Worm (Caenorhabditis elegans): ENCODE measurements around the gene lgc-23.

Gene lgc-23

DNA sequence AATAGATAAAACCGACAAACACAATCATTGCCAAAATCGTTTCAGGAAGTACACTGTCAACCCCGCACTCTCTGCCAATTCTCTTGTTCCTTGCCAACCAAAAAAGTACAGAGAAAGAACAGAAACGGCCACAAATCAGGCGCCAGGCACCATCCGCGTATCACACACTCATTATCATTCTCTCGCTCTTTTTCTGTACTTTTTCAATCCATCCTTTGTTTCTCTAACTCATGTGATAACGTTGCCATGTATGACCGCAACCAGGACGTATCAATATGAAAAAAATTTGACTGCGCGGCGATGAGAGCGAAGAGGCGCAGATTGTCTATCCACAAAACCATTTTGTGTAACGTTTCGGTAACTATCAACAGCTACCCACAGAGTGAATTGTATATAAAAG, 39.6 kb downstream of the lgc-23 start, which contains the start of gene col-181:
Gene col-181 (plus strand): TSS at position 301 of the 400 bp plus-strand sequence.
- TF ChIP-seq unc-62 (GFP tag; optimal IDR thresholded peaks at IDR 0.05): no peak
- TF ChIP-seq unc-39 (tag; optimal IDR thresholded peaks at IDR 0.05): no peak
- TF ChIP-seq unc-120 (tag; optimal IDR thresholded peaks at IDR 0.05; ENCODE audit: poor library complexity, severe bottlenecking): no peak
- no peak for TF ChIP-seq elt-3 (tag; optimal IDR thresholded peaks at IDR 0.05)
- no peak for TF ChIP-seq ces-1 (GFP tag; optimal IDR thresholded peaks at IDR 0.05)
- TF ChIP-seq M03D4.4 (tag; optimal IDR thresholded peaks at IDR 0.05): no peak
- no peak for TF ChIP-seq lsy-2 (tag; optimal IDR thresholded peaks at IDR 0.05)
- TF ChIP-seq ztf-11 (tag; optimal IDR thresholded peaks at IDR 0.05): no peak

DNA sequence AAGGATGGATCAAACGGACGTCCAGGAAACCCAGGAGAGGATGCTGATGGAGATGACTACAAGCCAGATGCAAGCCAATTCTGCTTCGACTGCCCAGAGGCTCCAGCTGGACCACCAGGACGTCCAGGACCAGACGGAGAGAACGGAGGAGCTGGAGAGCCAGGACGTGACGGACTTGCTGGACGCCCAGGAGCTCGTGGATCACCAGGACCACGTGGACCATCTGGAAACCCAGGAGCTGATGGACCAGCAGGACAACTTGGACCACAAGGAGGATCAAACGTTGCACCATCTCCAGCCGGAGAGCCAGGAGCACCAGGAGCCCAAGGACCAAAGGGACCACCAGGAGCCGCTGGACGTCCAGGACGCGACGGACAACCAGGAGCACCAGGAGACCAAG, 40.5 kb downstream of the lgc-23 start:
- no peak for TF ChIP-seq ztf-11 (tag; optimal IDR thresholded peaks at IDR 0.05)
- TF ChIP-seq cnd-1 (tag; optimal IDR thresholded peaks at IDR 0.05): no peak
- TF ChIP-seq drap-1 (GFP tag; optimal IDR thresholded peaks at IDR 0.05): no peak
- TF ChIP-seq ces-1 (GFP tag; optimal IDR thresholded peaks at IDR 0.05): no peak
- TF ChIP-seq ham-2 (GFP tag; optimal IDR thresholded peaks at IDR 0.05): no peak
- no peak for TF ChIP-seq ceh-43 (GFP tag; optimal IDR thresholded peaks at IDR 0.05)
- no peak for TF ChIP-seq tbx-8 (GFP tag; optimal IDR thresholded peaks at IDR 0.05)

DNA sequence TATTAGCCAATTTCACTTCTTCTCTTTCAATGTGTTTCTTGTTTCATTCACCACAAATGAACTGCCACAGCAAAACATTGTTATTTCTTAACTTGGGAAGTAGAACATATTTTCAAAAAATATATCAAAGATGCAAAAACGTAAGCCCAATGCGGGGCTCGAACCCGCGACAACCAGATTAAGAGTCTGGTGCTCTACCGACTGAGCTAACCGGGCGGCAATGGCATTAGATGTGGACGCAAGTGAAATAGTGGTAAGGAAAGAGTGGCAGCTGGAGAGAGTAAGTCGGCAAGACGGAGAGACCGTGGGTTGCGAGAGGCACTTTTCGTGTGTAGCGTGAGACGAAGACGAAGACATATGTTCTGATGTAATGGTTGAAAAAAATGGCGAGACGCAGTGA, 41.0 kb downstream of the lgc-23 start:
- no peak for TF ChIP-seq mls-2 (tag; optimal IDR thresholded peaks at IDR 0.05)
- TF ChIP-seq sem-2 (GFP tag; optimal IDR thresholded peaks at IDR 0.05): peak; percentile 95
- no peak for TF ChIP-seq snpc-4 (tag; optimal IDR thresholded peaks at IDR 0.05)
- TF ChIP-seq nhr-2 (tag; optimal IDR thresholded peaks at IDR 0.05): no peak
- TF ChIP-seq ceh-43 (GFP tag; optimal IDR thresholded peaks at IDR 0.05): peak; percentile 94
- peak; percentile 96 for TF ChIP-seq M03D4.4 (tag; optimal IDR thresholded peaks at IDR 0.05)
- TF ChIP-seq blmp-1 (tag; optimal IDR thresholded peaks at IDR 0.05): no peak
- peak; percentile 42 for TF ChIP-seq lin-13 (tag; optimal IDR thresholded peaks at IDR 0.05)
- peak; percentile 62 for TF ChIP-seq hlh-1 (tag; optimal IDR thresholded peaks at IDR 0.05)
- TF ChIP-seq lsy-2 (tag; optimal IDR thresholded peaks at IDR 0.05): peak; percentile 31
- peak; percentile 98 for TF ChIP-seq sptf-1 (tag; optimal IDR thresholded peaks at IDR 0.05)
- TF ChIP-seq unc-120 (tag; optimal IDR thresholded peaks at IDR 0.05; ENCODE audit: poor library complexity, severe bottlenecking): peak; percentile 98
- peak; percentile 97 for TF ChIP-seq ham-2 (GFP tag; optimal IDR thresholded peaks at IDR 0.05)
- TF ChIP-seq drap-1 (GFP tag; optimal IDR thresholded peaks at IDR 0.05): peak; percentile 98
- TF ChIP-seq tbx-8 (GFP tag; optimal IDR thresholded peaks at IDR 0.05): peak; percentile 93
- peak; percentile 94 for TF ChIP-seq ces-1 (GFP tag; optimal IDR thresholded peaks at IDR 0.05)
- TF ChIP-seq ztf-11 (tag; optimal IDR thresholded peaks at IDR 0.05): peak; percentile 83
- peak; percentile 98 for TF ChIP-seq ceh-83 (GFP tag; optimal IDR thresholded peaks at IDR 0.05)
- TF ChIP-seq unc-62 (GFP tag; optimal IDR thresholded peaks at IDR 0.05): peak; percentile 71
- TF ChIP-seq mab-5 (tag; optimal IDR thresholded peaks at IDR 0.05): no peak
- TF ChIP-seq bed-3 (GFP tag; optimal IDR thresholded peaks at IDR 0.05): peak; percentile 92
- peak; percentile 96 for TF ChIP-seq lin-32 (GFP tag; optimal IDR thresholded peaks at IDR 0.05)
- peak; percentile 91 for TF ChIP-seq flh-1 (GFP tag; optimal IDR thresholded peaks at IDR 0.05)
- TF ChIP-seq pha-4 (tag; optimal IDR thresholded peaks at IDR 0.05): peak; percentile 79
- peak; percentile 77 for TF ChIP-seq nhr-76 (tag; optimal IDR thresholded peaks at IDR 0.05)
- TF ChIP-seq ceh-39 (tag; optimal IDR thresholded peaks at IDR 0.05): no peak
- peak; percentile 70 for TF ChIP-seq nhr-12 (tag; optimal IDR thresholded peaks at IDR 0.05)
- peak; percentile 60 for TF ChIP-seq nhr-237 (tag; optimal IDR thresholded peaks at IDR 0.05)
- TF ChIP-seq zip-8 (tag; optimal IDR thresholded peaks at IDR 0.05): no peak
- peak; percentile 98 for TF ChIP-seq cnd-1 (tag; optimal IDR thresholded peaks at IDR 0.05)
- TF ChIP-seq elt-3 (tag; optimal IDR thresholded peaks at IDR 0.05): peak; percentile 3
- no peak for TF ChIP-seq elt-1 (tag; optimal IDR thresholded peaks at IDR 0.05; ENCODE audit: borderline replicate concordance, insufficient read depth)
- TF ChIP-seq nhr-28 (tag; optimal IDR thresholded peaks at IDR 0.05): peak; percentile 75
- TF ChIP-seq unc-39 (tag; optimal IDR thresholded peaks at IDR 0.05): peak; percentile 46
- TF ChIP-seq mep-1 (tag; optimal IDR thresholded peaks at IDR 0.05): peak; percentile 81

Measured in whole organism, mixed stage, embryonic.